Fruit fly (Drosophila melanogaster) whole organism, embryonic: ENCODE data around the gene moody.

Experiments
- CG10147 ChIP-seq: fragments of 200-800 bp; sonication (Bioruptor generic); optimal IDR thresholded peaks from 2 replicates; lab custom pipeline; 2019; ENCODE audit warnings: missing biosample characterization, mild to moderate bottlenecking, missing genetic modification characterization, moderate library complexity
- CG10267 ChIP-seq: fragments of 200-800 bp; sonication (Bioruptor generic); optimal IDR thresholded peaks from 2 replicates; lab custom pipeline; 2018; ENCODE audit warnings: missing biosample characterization, mild to moderate bottlenecking, missing genetic modification characterization, moderate library complexity
- CG11093 ChIP-seq: fragments of 200-800 bp; sonication (Bioruptor generic); IDR thresholded peaks from 3 replicates; pipeline ENCODE4 v1.3.6; 2022; ENCODE audit warnings: missing biosample characterization, missing genetic modification characterization
- CG15073 ChIP-seq: fragments of 200-800 bp; sonication (Bioruptor generic); optimal IDR thresholded peaks from 2 replicates; lab custom pipeline; 2016; ENCODE audit warnings: missing biosample characterization, missing genetic modification characterization
- CG15514 ChIP-seq: fragments of 200-800 bp; sonication (Bioruptor generic); optimal IDR thresholded peaks from 3 replicates; lab custom pipeline; 2017; ENCODE audit warnings: missing biosample characterization, missing genetic modification characterization, mild to moderate bottlenecking, moderate library complexity, missing genetic modification reagents
- CG1602 ChIP-seq: fragments of 200-800 bp; sonication (Bioruptor generic); optimal IDR thresholded peaks from 3 replicates; lab custom pipeline; 2016; ENCODE audit warnings: missing biosample characterization, missing genetic modification characterization
- CG1647 ChIP-seq: fragments of 200-800 bp; sonication (Bioruptor generic); optimal IDR thresholded peaks from 3 replicates; lab custom pipeline; 2016; ENCODE audit warnings: missing biosample characterization, missing genetic modification characterization
- CG17328 ChIP-seq: fragments of 200-800 bp; sonication (Bioruptor generic); IDR thresholded peaks from 2 replicates; pipeline ENCODE4 v1.3.6; 2022; ENCODE audit warnings: missing biosample characterization, missing genetic modification characterization
- CG17359 ChIP-seq: fragments of 200-800 bp; sonication (Bioruptor generic); optimal IDR thresholded peaks from 3 replicates; lab custom pipeline; 2018; ENCODE audit warnings: missing biosample characterization, mild to moderate bottlenecking, missing genetic modification characterization, moderate library complexity
- CG17829 ChIP-seq: fragments of 200-800 bp; optimal IDR thresholded peaks from 2 replicates; lab custom pipeline; 2019; ENCODE audit warnings: missing biosample characterization, mild to moderate bottlenecking, missing genetic modification characterization, moderate library complexity
- CG1832 ChIP-seq: fragments of 200-800 bp; sonication (Bioruptor generic); optimal IDR thresholded peaks from 2 replicates; lab custom pipeline; 2017; ENCODE audit warnings: missing biosample characterization, mild to moderate bottlenecking, missing genetic modification characterization, inconsistent platforms
- CG18476 ChIP-seq: fragments of 200-800 bp; sonication (Bioruptor generic); optimal IDR thresholded peaks from 2 replicates; lab custom pipeline; 2016; ENCODE audit warnings: missing biosample characterization, mild to moderate bottlenecking, missing genetic modification characterization
- CG18619 ChIP-seq: fragments of 200-800 bp; sonication (Bioruptor generic); optimal IDR thresholded peaks from 3 replicates; lab custom pipeline; 2017; ENCODE audit warnings: missing biosample characterization, mild to moderate bottlenecking, missing genetic modification characterization
- CG32532 ChIP-seq: fragments of 200-800 bp; sonication (Bioruptor generic); IDR thresholded peaks from 2 replicates; pipeline ENCODE4 v1.3.6; 2022; ENCODE audit warnings: missing biosample characterization, missing genetic modification characterization
- CG34224 ChIP-seq: fragments of 200-800 bp; sonication (Bioruptor generic); IDR thresholded peaks from 3 replicates; pipeline ENCODE4 v1.3.6; 2022; ENCODE audit warnings: missing biosample characterization, missing genetic modification characterization; ENCODE audit not compliant: partially characterized antibody
- CG34376 ChIP-seq: fragments of 200-800 bp; sonication (Bioruptor generic); optimal IDR thresholded peaks from 2 replicates; lab custom pipeline; 2018; ENCODE audit warnings: missing biosample characterization, mild to moderate bottlenecking, missing genetic modification characterization
- CG3995 ChIP-seq: fragments of 200-800 bp; sonication (Bioruptor generic); optimal IDR thresholded peaks from 3 replicates; lab custom pipeline; 2016; ENCODE audit warnings: missing biosample characterization, missing genetic modification characterization
- CG43689 ChIP-seq: fragments of 200-800 bp; sonication (Bioruptor generic); IDR thresholded peaks from 2 replicates; pipeline ENCODE4 v1.3.6; 2022; ENCODE audit warnings: missing biosample characterization, missing genetic modification characterization
- CG8089 ChIP-seq: fragments of 200-800 bp; sonication (Bioruptor generic); optimal IDR thresholded peaks from 3 replicates; lab custom pipeline; 2016; ENCODE audit warnings: missing biosample characterization, missing genetic modification characterization
- CG8944 ChIP-seq: fragments of 200-800 bp; sonication (Bioruptor generic); optimal IDR thresholded peaks from 3 replicates; lab custom pipeline; 2016; ENCODE audit warnings: missing biosample characterization, missing genetic modification characterization
- CrebB ChIP-seq: fragments of 200-800 bp; sonication (Bioruptor generic); optimal IDR thresholded peaks from 3 replicates; lab custom pipeline; 2018; ENCODE audit warnings: missing biosample characterization, mild to moderate bottlenecking, missing genetic modification characterization
- Dad ChIP-seq: fragments of 200-800 bp; sonication (Bioruptor generic); optimal IDR thresholded peaks from 3 replicates; lab custom pipeline; 2016; ENCODE audit warnings: missing biosample characterization, missing genetic modification characterization
- Dll ChIP-seq: fragments of 200-800 bp; sonication (Bioruptor generic); IDR thresholded peaks from 4 replicates; pipeline ENCODE4 v1.3.6; 2022; ENCODE audit warnings: missing biosample characterization, missing genetic modification characterization; ENCODE audit not compliant: partially characterized antibody
- GATAe ChIP-seq: fragments of 200-800 bp; sonication (Bioruptor generic); conservative IDR thresholded peaks from 2 replicates; pipeline ENCODE4 v1.3.6; 2022; ENCODE audit warnings: missing biosample characterization, missing genetic modification characterization
- Hmr ChIP-seq: fragments of 200-800 bp; sonication (Bioruptor generic); optimal IDR thresholded peaks from 3 replicates; lab custom pipeline; 2017; ENCODE audit warnings: mild to moderate bottlenecking, missing biosample characterization, missing genetic modification reagents, missing genetic modification characterization
- Opbp ChIP-seq: fragments of 200-800 bp; sonication (Bioruptor generic); IDR thresholded peaks from 3 replicates; pipeline ENCODE4 v1.3.6; 2022; ENCODE audit warnings: missing biosample characterization, missing genetic modification characterization; ENCODE audit not compliant: partially characterized antibody
- Optix ChIP-seq: fragments of 200-800 bp; sonication (Bioruptor generic); IDR thresholded peaks from 3 replicates; pipeline ENCODE4 v1.3.6; 2022; ENCODE audit warnings: missing biosample characterization, missing genetic modification characterization
- ara ChIP-seq: fragments of 200-800 bp; sonication (Bioruptor generic); IDR thresholded peaks from 2 replicates; pipeline ENCODE4 v1.3.6; 2022; ENCODE audit warnings: missing biosample characterization, missing genetic modification characterization
- bab2 ChIP-seq: fragments of 200-800 bp; sonication (Bioruptor generic); optimal IDR thresholded peaks from 2 replicates; lab custom pipeline; 2016; ENCODE audit warnings: missing biosample characterization, missing genetic modification characterization
- crp ChIP-seq, 2 experiments: fragments of 200-800 bp; sonication (Bioruptor generic); optimal IDR thresholded peaks; 2 replicates in 1 of 2; 3 replicates in 1 of 2; lab custom pipeline; 2017; ENCODE audit warnings: missing biosample characterization in 2 of 2, missing genetic modification characterization in 2 of 2, mild to moderate bottlenecking in 1 of 2, moderate library complexity in 1 of 2
- cwo ChIP-seq: fragments of 200-800 bp; sonication (Bioruptor generic); optimal IDR thresholded peaks from 3 replicates; lab custom pipeline; 2017; ENCODE audit warnings: missing biosample characterization, missing genetic modification characterization, mild to moderate bottlenecking, moderate library complexity, missing genetic modification reagents
- eyg ChIP-seq: fragments of 200-800 bp; sonication (Bioruptor generic); optimal IDR thresholded peaks from 3 replicates; lab custom pipeline; 2016; ENCODE audit warnings: missing biosample characterization, missing genetic modification characterization
- hbn ChIP-seq: fragments of 200-800 bp; sonication (Bioruptor generic); IDR thresholded peaks from 2 replicates; pipeline ENCODE4 v1.3.6; 2022; ENCODE audit warnings: missing biosample characterization, missing genetic modification characterization; ENCODE audit not compliant: partially characterized antibody
- jumu ChIP-seq: fragments of 200-800 bp; sonication (Bioruptor generic); optimal IDR thresholded peaks from 3 replicates; lab custom pipeline; 2016; ENCODE audit warnings: missing biosample characterization, missing genetic modification characterization
- ken ChIP-seq: fragments of 200-800 bp; sonication (Bioruptor generic); IDR thresholded peaks from 3 replicates; pipeline ENCODE4 v1.3.6; 2022; ENCODE audit warnings: missing biosample characterization, missing genetic modification characterization
- lmd ChIP-seq: fragments of 200-800 bp; sonication (Bioruptor generic); IDR thresholded peaks from 2 replicates; pipeline ENCODE4 v1.3.6; 2022; ENCODE audit warnings: missing biosample characterization, missing genetic modification characterization
- luna ChIP-seq: fragments of 200-800 bp; sonication (Bioruptor generic); optimal IDR thresholded peaks from 2 replicates; lab custom pipeline; 2016; ENCODE audit warnings: missing biosample characterization, missing genetic modification characterization
- nom ChIP-seq: fragments of 200-800 bp; sonication (Bioruptor generic); optimal IDR thresholded peaks from 2 replicates; lab custom pipeline; 2017; ENCODE audit warnings: missing biosample characterization, missing genetic modification characterization, mild to moderate bottlenecking, moderate library complexity, missing genetic modification reagents
- oc ChIP-seq: fragments of 200-800 bp; sonication (Bioruptor generic); optimal IDR thresholded peaks from 2 replicates; lab custom pipeline; 2018; ENCODE audit warnings: missing biosample characterization, mild to moderate bottlenecking, missing genetic modification characterization, moderate library complexity
- phol ChIP-seq: fragments of 200-800 bp; sonication (Bioruptor generic); optimal IDR thresholded peaks from 3 replicates; lab custom pipeline; 2018; ENCODE audit warnings: missing biosample characterization, mild to moderate bottlenecking, missing genetic modification characterization, moderate library complexity
- pita ChIP-seq: fragments of 200-800 bp; sonication (Bioruptor generic); optimal IDR thresholded peaks from 2 replicates; lab custom pipeline; 2017; ENCODE audit warnings: missing biosample characterization, mild to moderate bottlenecking, missing genetic modification characterization
- row ChIP-seq: fragments of 200-800 bp; sonication (Bioruptor generic); IDR thresholded peaks from 3 replicates; pipeline ENCODE4 v1.3.6; 2022; ENCODE audit warnings: missing biosample characterization, missing genetic modification characterization
- sim ChIP-seq: fragments of 200-800 bp; sonication (Bioruptor generic); IDR thresholded peaks from 2 replicates; pipeline ENCODE4 v1.3.6; 2022; ENCODE audit warnings: missing biosample characterization, missing genetic modification characterization
- stwl ChIP-seq: fragments of 200-800 bp; sonication (Bioruptor generic); optimal IDR thresholded peaks from 3 replicates; lab custom pipeline; 2018; ENCODE audit warnings: missing biosample characterization, mild to moderate bottlenecking, missing genetic modification characterization, moderate library complexity
- ttk ChIP-seq: fragments of 200-800 bp; sonication (Bioruptor generic); IDR thresholded peaks from 2 replicates; pipeline ENCODE4 v2.1.2; 2022; ENCODE audit warnings: missing biosample characterization, missing genetic modification characterization
- tup ChIP-seq: fragments of 200-800 bp; sonication (Bioruptor generic); optimal IDR thresholded peaks from 2 replicates; lab custom pipeline; 2016; ENCODE audit warnings: missing biosample characterization, mild to moderate bottlenecking, missing genetic modification characterization, moderate library complexity
- unc-4 ChIP-seq: fragments of 200-800 bp; sonication (Bioruptor generic); IDR thresholded peaks from 2 replicates; pipeline ENCODE4 v1.3.6; 2022; ENCODE audit warnings: missing biosample characterization, missing genetic modification characterization; ENCODE audit not compliant: partially characterized antibody
- vnd ChIP-seq: fragments of 200-800 bp; sonication (Bioruptor generic); IDR thresholded peaks from 3 replicates; pipeline ENCODE4 v1.3.6; 2022; ENCODE audit warnings: missing biosample characterization, missing genetic modification characterization; ENCODE audit not compliant: partially characterized antibody
- vvl ChIP-seq: fragments of 200-800 bp; sonication (Bioruptor generic); IDR thresholded peaks from 2 replicates; pipeline ENCODE4 v1.3.6; 2022; ENCODE audit warnings: missing biosample characterization, missing genetic modification characterization

moody gene

dm6 chrX:2083678-2084162 lies 33.8 kb upstream of the moody start (continued):
- TF ChIP-seq ttk (GFP tag; lab: Robert Waterston, UW) = peak; percentile 84
- peak; percentile 7 for TF ChIP-seq CG1832
- TF ChIP-seq jumu = peak; percentile 86
- peak; percentile 64 for TF ChIP-seq cwo (GFP tag; lab: Kevin White, UChicago)
- no peak for TF ChIP-seq CG34224 (GFP tag; lab: Robert Waterston, UW)
- peak; percentile 83 for TF ChIP-seq nom (GFP tag; lab: Kevin White, UChicago)
- TF ChIP-seq stwl = no peak
- 0 out of 3 replicates have a peak, but pooled peaks have one; percentile 16 for TF ChIP-seq vnd (GFP tag; lab: Robert Waterston, UW)
- peak; percentile 84 for TF ChIP-seq oc (tag; lab: Kevin White, UChicago)
- peak; percentile 45 for TF ChIP-seq CG18476 (GFP tag; lab: Kevin White, UChicago)
- peak; percentile 97 for TF ChIP-seq row (GFP tag; lab: Robert Waterston, UW)
- TF ChIP-seq CG1602 (GFP tag; lab: Kevin White, UChicago) = peak; percentile 77
- no peak for TF ChIP-seq unc-4 (GFP tag; lab: Robert Waterston, UW)
- TF ChIP-seq luna (GFP tag; lab: Kevin White, UChicago) = no peak
- TF ChIP-seq CG1647 = peak; percentile 66
- peak; percentile 64 for TF ChIP-seq CG10267 (tag; lab: Kevin White, UChicago)
- TF ChIP-seq CG8944 (GFP tag; lab: Kevin White, UChicago) = peak; percentile 87
- peak; percentile 60; the same call in 2 of the 4 replicates for TF ChIP-seq Dll (GFP tag; lab: Robert Waterston, UW)
- TF ChIP-seq phol (tag; lab: Kevin White, UChicago) = peak; percentile 69
- TF ChIP-seq ara = peak; percentile 84
- TF ChIP-seq GATAe (GFP tag; lab: Robert Waterston, UW) = no peak
- TF ChIP-seq CG3995 (GFP tag; lab: Kevin White, UChicago) = no peak
- TF ChIP-seq lmd (GFP tag; lab: Robert Waterston, UW) = peak; percentile 89
- peak; percentile 87 for TF ChIP-seq CG17328 (GFP tag; lab: Robert Waterston, UW)
- TF ChIP-seq hbn (GFP tag; lab: Robert Waterston, UW) = no peak
- peak; percentile 74 for TF ChIP-seq CG11093 (GFP tag; lab: Robert Waterston, UW)
- TF ChIP-seq sim (GFP tag; lab: Robert Waterston, UW) = peak; percentile 46; the same call in 1 of the 2 replicates
- peak; percentile 80 for TF ChIP-seq CG32532 (GFP tag; lab: Robert Waterston, UW)
- peak; percentile 79 for TF ChIP-seq eyg (GFP tag; lab: Kevin White, UChicago)
- TF ChIP-seq tup (GFP tag; lab: Kevin White, UChicago) = peak; percentile 31
- peak; percentile 82 for TF ChIP-seq CG17829 (tag; lab: Kevin White, UChicago)
- TF ChIP-seq CG8089 (GFP tag; lab: Kevin White, UChicago) = peak; percentile 85
- peak; percentile 59 for TF ChIP-seq CG10147 (GFP tag; lab: Kevin White, UChicago)
- TF ChIP-seq vvl (GFP tag; lab: Robert Waterston, UW) = peak; percentile 94
- TF ChIP-seq CG34376 (GFP tag; lab: Kevin White, UChicago) = no peak
- peak; percentile 82 for TF ChIP-seq CG17359 (tag; lab: Kevin White, UChicago)
- peak; percentile 41 for TF ChIP-seq CG15514 (GFP tag; lab: Kevin White, UChicago)
- TF ChIP-seq CrebB (tag; lab: Kevin White, UChicago) = peak; percentile 73
- TF ChIP-seq pita (GFP tag; lab: Kevin White, UChicago) = no peak
- TF ChIP-seq bab2 = peak; percentile 88
- TF ChIP-seq CG15073 (GFP tag; lab: Kevin White, UChicago) = peak; percentile 37
- peak; percentile 76 for TF ChIP-seq CG18619 (GFP tag; lab: Kevin White, UChicago)
- TF ChIP-seq crp (GFP tag; optimal IDR thresholded peaks at IDR 0.05; lab: Kevin White, UChicago) = peak in 1 of 2 experiments; percentile 38
- TF ChIP-seq Hmr (GFP tag; lab: Kevin White, UChicago) = peak; percentile 77
- TF ChIP-seq Optix = peak; percentile 90
- peak; percentile 73 for TF ChIP-seq Dad (GFP tag; lab: Kevin White, UChicago)
- no peak for TF ChIP-seq Opbp (GFP tag; lab: Robert Waterston, UW)
- peak; percentile 71 for TF ChIP-seq CG43689 (GFP tag; lab: Robert Waterston, UW)
- TF ChIP-seq ken = peak; percentile 89
